Worm (Caenorhabditis elegans): ENCODE results near the gene B0393.5.

The B0393.5 gene

ce11 chrIII:4796039-4796438, 30.5 kb downstream of the B0393.5 start (continued):
- TF ChIP-seq unc-62 (GFP tag; optimal IDR thresholded peaks at IDR 0.05): no peak
- TF ChIP-seq aly-2 (tag; optimal IDR thresholded peaks at IDR 0.05): no peak
- no peak for TF ChIP-seq egl-5 (tag; optimal IDR thresholded peaks at IDR 0.05)
- peak; percentile 62 for TF ChIP-seq skn-1 (tag; optimal IDR thresholded peaks at IDR 0.05)
- TF ChIP-seq mdl-1 (tag; optimal IDR thresholded peaks at IDR 0.05): no peak
- TF ChIP-seq ceh-82 (tag; optimal IDR thresholded peaks at IDR 0.05): no peak
- peak; percentile 99 for TF ChIP-seq fos-1 (tag; optimal IDR thresholded peaks at IDR 0.05)
- TF ChIP-seq pqm-1 (tag; optimal IDR thresholded peaks at IDR 0.05): peak; percentile 74
- TF ChIP-seq ceh-16 (tag; optimal IDR thresholded peaks at IDR 0.05): no peak
- TF ChIP-seq eor-1 (tag; optimal IDR thresholded peaks at IDR 0.05): no peak
- peak; percentile 65 for TF ChIP-seq nhr-25 (tag; optimal IDR thresholded peaks at IDR 0.05)
- peak; percentile 58 for TF ChIP-seq elt-2 (tag; optimal IDR thresholded peaks at IDR 0.05)
- TF ChIP-seq lin-15B (tag; optimal IDR thresholded peaks at IDR 0.05): peak; percentile 66
- TF ChIP-seq fkh-10 (GFP tag; optimal IDR thresholded peaks at IDR 0.05): no peak
- no peak for TF ChIP-seq mml-1 (tag; optimal IDR thresholded peaks at IDR 0.05)
- TF ChIP-seq daf-12 (tag; optimal IDR thresholded peaks at IDR 0.05): no peak
- peak; percentile 70 for TF ChIP-seq nhr-23 (tag; optimal IDR thresholded peaks at IDR 0.05)
- TF ChIP-seq nhr-237 (tag; optimal IDR thresholded peaks at IDR 0.05): no peak

DNA sequence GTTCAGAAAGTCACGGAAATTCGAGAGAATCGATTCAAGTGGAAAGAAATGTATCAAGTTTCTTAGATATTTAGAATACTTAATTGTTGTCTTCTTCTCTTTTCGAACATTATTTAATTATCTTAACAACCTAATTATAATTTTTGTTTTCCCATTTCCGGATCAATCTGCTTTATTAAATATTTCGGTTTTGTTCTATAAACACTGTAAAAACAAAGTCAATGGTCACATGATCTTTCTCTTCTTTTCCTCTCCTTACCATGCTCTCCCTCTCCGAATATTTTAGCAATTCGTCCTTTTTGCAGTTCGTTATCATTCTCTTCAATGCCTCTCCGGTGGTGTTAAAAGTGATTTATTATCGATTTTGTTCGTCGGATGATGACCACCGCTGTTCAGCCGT, 31.0 kb downstream of the B0393.5 start, which contains the start of gene tag-325:
tag-325 (plus strand) TSS at position 301 of the 400 bp plus-strand sequence.
- TF ChIP-seq mdl-1 (tag; optimal IDR thresholded peaks at IDR 0.05) (no peak), elt-2 (tag; optimal IDR thresholded peaks at IDR 0.05) (peak; percentile 21)

- TF ChIP-seq nhr-11 (tag; optimal IDR thresholded peaks at IDR 0.05) (no peak), tbx-2 (tag; optimal IDR thresholded peaks at IDR 0.05) (no peak), jun-1 (tag; optimal IDR thresholded peaks at IDR 0.05) (no peak)
These were observed 37.1 kb downstream of the B0393.5 start, which contains the start of gene metl-5 for ce11 chrIII:4802707-4803106. metl-5 (plus strand) TSS chrIII:4803007.

DNA sequence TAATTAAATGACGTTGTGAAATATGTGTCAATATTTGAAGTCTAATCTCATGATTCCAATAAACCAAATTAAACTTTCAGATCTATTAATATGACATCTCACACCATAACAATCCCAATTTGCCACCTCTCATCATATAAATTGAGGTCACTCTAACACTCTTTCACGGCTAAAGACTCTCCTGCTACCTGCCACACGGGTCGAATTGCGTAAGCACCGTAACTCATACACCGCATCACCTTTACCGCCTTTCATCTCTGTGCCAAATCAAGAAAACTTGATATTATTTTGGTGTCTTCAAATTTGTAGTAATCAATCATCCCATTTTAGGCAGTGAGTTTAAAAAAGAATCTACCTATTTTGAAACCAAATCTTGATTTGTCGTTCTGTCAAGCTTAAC, 40.8 kb downstream of the B0393.5 start:
- TF ChIP-seq nhr-12 (tag; optimal IDR thresholded peaks at IDR 0.05) (no peak), nhr-28 (tag; optimal IDR thresholded peaks at IDR 0.05) (no peak), lsy-12 (tag; optimal IDR thresholded peaks at IDR 0.05) (no peak), hmg-11 (tag; optimal IDR thresholded peaks at IDR 0.05) (no peak), aly-2 (tag; optimal IDR thresholded peaks at IDR 0.05) (no peak), nhr-11 (tag; optimal IDR thresholded peaks at IDR 0.05) (no peak), egl-5 (tag; optimal IDR thresholded peaks at IDR 0.05) (no peak), nhr-67 (tag; optimal IDR thresholded peaks at IDR 0.05) (no peak)

ce11 chrIII:4808089-4808488, 42.5 kb downstream of the B0393.5 start:
- TF ChIP-seq nfya-1 (tag; optimal IDR thresholded peaks at IDR 0.05; ENCODE audit: insufficient read depth): peak; percentile 98
- no peak for TF ChIP-seq nhr-25 (tag; optimal IDR thresholded peaks at IDR 0.05)

DNA sequence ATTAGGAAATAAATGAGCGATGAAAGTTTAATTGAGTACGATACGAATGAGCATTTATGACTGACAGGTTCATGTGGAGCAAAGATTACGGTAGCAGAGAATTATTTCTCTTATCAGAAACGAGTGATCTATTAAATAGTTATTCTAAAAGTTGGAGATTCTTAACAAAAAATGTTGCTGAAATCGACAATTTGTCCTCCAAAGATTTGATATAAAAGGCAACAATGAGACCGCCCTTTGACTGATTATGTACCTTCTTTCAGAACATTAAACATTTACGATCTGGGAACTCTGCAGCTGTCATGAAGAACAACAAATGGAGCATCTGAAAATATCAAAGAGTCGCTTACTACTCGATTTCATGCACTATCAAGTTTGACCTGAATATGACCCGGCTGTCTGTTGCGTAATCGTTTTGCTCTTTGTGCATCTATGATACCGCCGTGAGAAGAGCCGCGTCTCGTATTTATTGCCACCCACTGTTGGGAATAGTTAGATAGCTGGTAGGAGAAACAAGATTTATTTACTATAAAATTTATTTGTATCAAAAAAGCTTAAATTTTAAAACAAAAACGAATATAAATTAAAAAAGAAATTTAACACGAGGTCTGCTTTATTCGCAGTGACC, 44.1 kb downstream of the B0393.5 start, which contains the start of gene pal-1:
pal-1 (minus strand) TSS at position 51 of the 628 bp plus-strand sequence.
- TF ChIP-seq elt-2 (tag; optimal IDR thresholded peaks at IDR 0.05): no peak
- no peak for TF ChIP-seq nhr-76 (tag; optimal IDR thresholded peaks at IDR 0.05)
- TF ChIP-seq elt-1 (tag; optimal IDR thresholded peaks at IDR 0.05): no peak
- no peak for TF ChIP-seq mml-1 (tag; optimal IDR thresholded peaks at IDR 0.05)
- TF ChIP-seq hmg-11 (tag; optimal IDR thresholded peaks at IDR 0.05): no peak
- TF ChIP-seq ztf-11 (tag; optimal IDR thresholded peaks at IDR 0.05): no peak
- no peak for TF ChIP-seq nhr-67 (tag; optimal IDR thresholded peaks at IDR 0.05)
- no peak for TF ChIP-seq nfya-1 (tag; optimal IDR thresholded peaks at IDR 0.05; ENCODE audit: insufficient read depth)
- TF ChIP-seq daf-12 (tag; optimal IDR thresholded peaks at IDR 0.05): no peak
- TF ChIP-seq fos-1 (tag; optimal IDR thresholded peaks at IDR 0.05): no peak
- TF ChIP-seq unc-62 (GFP tag; optimal IDR thresholded peaks at IDR 0.05): no peak
- TF ChIP-seq ceh-16 (tag; optimal IDR thresholded peaks at IDR 0.05): no peak
- TF ChIP-seq ama-1 (optimal IDR thresholded peaks at IDR 0.05): no peak
